Fruit fly (Drosophila melanogaster) whole organism, embryonic: ENCODE data around the gene dgt2.

Source experiments
- ATbp ChIP-seq: fragments of 200-800 bp; sonication (Bioruptor generic); optimal IDR thresholded peaks from 2 replicates; lab custom pipeline; 2017; ENCODE audit warnings: missing biosample characterization, mild to moderate bottlenecking, missing genetic modification characterization, missing genetic modification reagents
- Atf6 ChIP-seq: fragments of 200-800 bp; sonication (Bioruptor generic); IDR thresholded peaks from 2 replicates; pipeline ENCODE4 v1.3.6; 2022; ENCODE audit warnings: missing biosample characterization, missing genetic modification characterization
- C15 ChIP-seq: fragments of 200-800 bp; sonication (Bioruptor generic); IDR thresholded peaks from 3 replicates; pipeline ENCODE4 v1.3.6; 2022; ENCODE audit warnings: missing biosample characterization, missing genetic modification characterization
- CG1024 ChIP-seq: fragments of 200-800 bp; sonication (Bioruptor generic); IDR thresholded peaks from 2 replicates; pipeline ENCODE4 v1.3.6; 2022; ENCODE audit warnings: missing biosample characterization, missing genetic modification characterization
- CG10267 ChIP-seq: fragments of 200-800 bp; sonication (Bioruptor generic); optimal IDR thresholded peaks from 2 replicates; lab custom pipeline; 2018; ENCODE audit warnings: missing biosample characterization, mild to moderate bottlenecking, missing genetic modification characterization, moderate library complexity
- CG10565 ChIP-seq: fragments of 200-800 bp; sonication (Bioruptor generic); optimal IDR thresholded peaks from 3 replicates; lab custom pipeline; 2016; ENCODE audit warnings: missing biosample characterization, mild to moderate bottlenecking, missing genetic modification characterization
- CG10654 ChIP-seq: fragments of 200-800 bp; sonication (Bioruptor generic); optimal IDR thresholded peaks from 2 replicates; lab custom pipeline; 2016; ENCODE audit warnings: missing biosample characterization, missing genetic modification characterization
- CG10959 ChIP-seq: fragments of 200-800 bp; sonication (Bioruptor generic); IDR thresholded peaks from 2 replicates; pipeline ENCODE4 v1.3.6; 2022; ENCODE audit warnings: missing biosample characterization, missing genetic modification characterization
- CG11398 ChIP-seq: fragments of 200-800 bp; sonication (Bioruptor generic); optimal IDR thresholded peaks from 2 replicates; lab custom pipeline; 2016; ENCODE audit warnings: missing biosample characterization, missing genetic modification characterization
- CG11696 ChIP-seq: fragments of 200-800 bp; sonication (Bioruptor generic); IDR thresholded peaks from 2 replicates; pipeline ENCODE4 v1.3.6; 2022; ENCODE audit warnings: missing biosample characterization, missing genetic modification characterization
- CG14050 ChIP-seq: fragments of 200-800 bp; sonication (Bioruptor generic); IDR thresholded peaks from 3 replicates; pipeline ENCODE4 v1.3.6; 2022; ENCODE audit warnings: missing biosample characterization, missing genetic modification characterization
- CG16779 ChIP-seq: fragments of 200-800 bp; sonication (Bioruptor generic); IDR thresholded peaks from 2 replicates; pipeline ENCODE4 v1.3.6; 2022; ENCODE audit warnings: missing biosample characterization, missing genetic modification characterization
- CG17568 ChIP-seq: fragments of 200-800 bp; sonication (Bioruptor generic); optimal IDR thresholded peaks from 2 replicates; lab custom pipeline; 2018; ENCODE audit warnings: missing biosample characterization, mild to moderate bottlenecking, missing genetic modification characterization, moderate library complexity
- CG2678 ChIP-seq: fragments of 200-800 bp; sonication (Bioruptor generic); optimal IDR thresholded peaks from 3 replicates; lab custom pipeline; 2019; ENCODE audit warnings: missing biosample characterization, mild to moderate bottlenecking, missing genetic modification characterization, moderate library complexity
- CG2712 ChIP-seq: fragments of 200-800 bp; optimal IDR thresholded peaks from 3 replicates; lab custom pipeline; 2019; ENCODE audit warnings: missing biosample characterization, mild to moderate bottlenecking, missing genetic modification characterization, moderate library complexity
- CG2889 ChIP-seq: fragments of 200-800 bp; sonication (Bioruptor generic); IDR thresholded peaks from 3 replicates; pipeline ENCODE4 v1.3.6; 2022; ENCODE audit warnings: missing biosample characterization, missing genetic modification characterization
- CG33213 ChIP-seq: fragments of 200-800 bp; sonication (Bioruptor generic); optimal IDR thresholded peaks from 3 replicates; lab custom pipeline; 2016; ENCODE audit warnings: missing biosample characterization, missing genetic modification characterization
- CG5245 ChIP-seq: fragments of 200-800 bp; sonication (Bioruptor generic); optimal IDR thresholded peaks from 3 replicates; lab custom pipeline; 2016; ENCODE audit warnings: missing biosample characterization, missing genetic modification characterization
- CG6683 ChIP-seq: fragments of 200-800 bp; sonication (Bioruptor generic); optimal IDR thresholded peaks from 2 replicates; lab custom pipeline; 2017; ENCODE audit warnings: missing biosample characterization, mild to moderate bottlenecking, missing genetic modification characterization, missing genetic modification reagents
- CG6765 ChIP-seq: fragments of 200-800 bp; sonication (Bioruptor generic); optimal IDR thresholded peaks from 3 replicates; lab custom pipeline; 2017; ENCODE audit warnings: missing biosample characterization, mild to moderate bottlenecking, missing genetic modification characterization
- CG6854 ChIP-seq: fragments of 200-800 bp; sonication (Bioruptor generic); optimal IDR thresholded peaks from 3 replicates; lab custom pipeline; 2017; ENCODE audit warnings: missing biosample characterization, mild to moderate bottlenecking, missing genetic modification characterization
- CG7372 ChIP-seq: fragments of 200-800 bp; sonication (Bioruptor generic); IDR thresholded peaks from 2 replicates; pipeline ENCODE4 v1.3.6; 2022; ENCODE audit warnings: missing biosample characterization, missing genetic modification characterization
- CG7786 ChIP-seq: fragments of 200-800 bp; sonication (Bioruptor generic); optimal IDR thresholded peaks from 2 replicates; lab custom pipeline; 2016; ENCODE audit warnings: missing biosample characterization, missing genetic modification characterization
- CG8359 ChIP-seq: fragments of 200-800 bp; sonication (Bioruptor generic); optimal IDR thresholded peaks from 2 replicates; lab custom pipeline; 2017; ENCODE audit warnings: missing biosample characterization, mild to moderate bottlenecking, missing genetic modification characterization, borderline replicate concordance
- CG8478 ChIP-seq: fragments of >200 bp; optimal IDR thresholded peaks from 2 replicates; lab custom pipeline; 2018
- Fer2 ChIP-seq: fragments of 200-800 bp; sonication (Bioruptor generic); optimal IDR thresholded peaks from 2 replicates; lab custom pipeline; 2018; ENCODE audit warnings: missing biosample characterization, mild to moderate bottlenecking, missing genetic modification characterization, moderate library complexity
- H15 ChIP-seq: fragments of 200-800 bp; sonication (Bioruptor generic); IDR thresholded peaks from 3 replicates; pipeline ENCODE4 v1.3.6; 2022; ENCODE audit warnings: missing biosample characterization, missing genetic modification characterization
- Hr39 ChIP-seq: fragments of >200 bp; optimal IDR thresholded peaks from 2 replicates; lab custom pipeline; 2017
- Lhr ChIP-seq: fragments of 200-800 bp; sonication (Bioruptor generic); optimal IDR thresholded peaks from 3 replicates; lab custom pipeline; 2017; ENCODE audit warnings: mild to moderate bottlenecking, missing biosample characterization, missing genetic modification reagents, missing genetic modification characterization
- MBD-R2 ChIP-seq: fragments of 200-800 bp; sonication (Bioruptor generic); IDR thresholded peaks from 2 replicates; pipeline ENCODE4 v1.3.6; 2022; ENCODE audit warnings: missing biosample characterization, missing genetic modification characterization
- Mad ChIP-seq: fragments of 200-800 bp; sonication (Bioruptor generic); optimal IDR thresholded peaks from 2 replicates; lab custom pipeline; 2016; ENCODE audit warnings: missing biosample characterization, missing genetic modification characterization
- Mrtf ChIP-seq: fragments of 200-800 bp; sonication (Bioruptor generic); IDR thresholded peaks from 3 replicates; pipeline ENCODE4 v1.3.6; 2022; ENCODE audit warnings: missing biosample characterization, missing genetic modification characterization
- Pdp1 ChIP-seq, 2 experiments: fragments of 200-800 bp; sonication (Bioruptor generic); optimal IDR thresholded peaks; 3 replicates each; lab custom pipeline; 2016; ENCODE audit warnings: missing biosample characterization in 2 of 2, missing genetic modification characterization in 2 of 2, mild to moderate bottlenecking in 1 of 2, moderate library complexity in 1 of 2
- Spps ChIP-seq: fragments of 200-800 bp; sonication (Bioruptor generic); optimal IDR thresholded peaks from 2 replicates; lab custom pipeline; 2018; ENCODE audit warnings: missing biosample characterization, mild to moderate bottlenecking, missing genetic modification characterization
- Stat92E ChIP-seq, 3 experiments: fragments of >200 bp in 2 of 3; fragments of 200-800 bp in 1 of 3; sonication (Bioruptor generic) in 1 of 3; optimal IDR thresholded peaks; 2 replicates each; lab custom pipeline; 2017 to 2019; ENCODE audit warnings: missing biosample characterization in 3 of 3, missing genetic modification characterization in 3 of 3, mild to moderate bottlenecking in 1 of 3, moderate library complexity in 1 of 3
- Vsx1 ChIP-seq: fragments of 200-800 bp; sonication (Bioruptor generic); optimal IDR thresholded peaks from 2 replicates; lab custom pipeline; 2017; ENCODE audit warnings: missing biosample characterization, mild to moderate bottlenecking, missing genetic modification characterization, missing genetic modification reagents
- Xrp1 ChIP-seq: fragments of 200-800 bp; sonication (Bioruptor generic); IDR thresholded peaks from 2 replicates; pipeline ENCODE4 v1.3.6; 2022; ENCODE audit warnings: missing biosample characterization, missing genetic modification characterization
- amos ChIP-seq: fragments of 200-800 bp; sonication (Bioruptor generic); IDR thresholded peaks from 2 replicates; pipeline ENCODE4 v1.3.6; 2022; ENCODE audit warnings: missing biosample characterization, missing genetic modification characterization; ENCODE audit not compliant: partially characterized antibody
- chn ChIP-seq: fragments of 200-800 bp; sonication (Bioruptor generic); optimal IDR thresholded peaks from 2 replicates; lab custom pipeline; 2016; ENCODE audit warnings: missing biosample characterization, missing genetic modification characterization
- fd96Cb ChIP-seq: fragments of 200-800 bp; sonication (Bioruptor generic); optimal IDR thresholded peaks from 2 replicates; lab custom pipeline; 2018; ENCODE audit warnings: missing biosample characterization, mild to moderate bottlenecking, missing genetic modification characterization, moderate library complexity
- gcm2 ChIP-seq: fragments of 200-800 bp; sonication (Bioruptor generic); optimal IDR thresholded peaks from 2 replicates; lab custom pipeline; 2016; ENCODE audit warnings: missing biosample characterization, missing genetic modification characterization
- grn ChIP-seq: fragments of 200-800 bp; sonication (Bioruptor generic); optimal IDR thresholded peaks from 3 replicates; lab custom pipeline; 2017; ENCODE audit warnings: missing biosample characterization, missing genetic modification characterization
- gro ChIP-seq: fragments of 200-800 bp; sonication (Bioruptor generic); optimal IDR thresholded peaks from 2 replicates; lab custom pipeline; 2016; ENCODE audit warnings: missing biosample characterization, missing genetic modification characterization
- gsb ChIP-seq: fragments of 200-800 bp; sonication (Bioruptor generic); IDR thresholded peaks from 2 replicates; pipeline ENCODE4 v1.3.6; 2022; ENCODE audit warnings: missing biosample characterization, missing genetic modification characterization
- kni ChIP-seq: fragments of 200-800 bp; sonication (Bioruptor generic); optimal IDR thresholded peaks from 3 replicates; lab custom pipeline; 2017; ENCODE audit warnings: mild to moderate bottlenecking, missing biosample characterization, missing genetic modification reagents, missing genetic modification characterization
- knrl ChIP-seq: fragments of 200-800 bp; sonication (Bioruptor generic); IDR thresholded peaks from 3 replicates; pipeline ENCODE4 v1.3.6; 2022; ENCODE audit warnings: missing biosample characterization, missing genetic modification characterization; ENCODE audit not compliant: partially characterized antibody
- luna ChIP-seq: fragments of 200-800 bp; sonication (Bioruptor generic); optimal IDR thresholded peaks from 2 replicates; lab custom pipeline; 2016; ENCODE audit warnings: missing biosample characterization, missing genetic modification characterization
- seq ChIP-seq: fragments of 200-800 bp; sonication (Bioruptor generic); IDR thresholded peaks from 2 replicates; pipeline ENCODE4 v1.3.6; 2022; ENCODE audit warnings: missing biosample characterization, missing genetic modification characterization
- sr ChIP-seq: fragments of 200-800 bp; sonication (Bioruptor generic); IDR thresholded peaks from 3 replicates; pipeline ENCODE4 v1.3.6; 2022; ENCODE audit warnings: missing biosample characterization, missing genetic modification characterization
- unc-4 ChIP-seq: fragments of 200-800 bp; sonication (Bioruptor generic); IDR thresholded peaks from 2 replicates; pipeline ENCODE4 v1.3.6; 2022; ENCODE audit warnings: missing biosample characterization, missing genetic modification characterization; ENCODE audit not compliant: partially characterized antibody
- wek ChIP-seq: fragments of 200-800 bp; sonication (Bioruptor generic); optimal IDR thresholded peaks from 3 replicates; lab custom pipeline; 2018; ENCODE audit warnings: missing biosample characterization, mild to moderate bottlenecking, missing genetic modification characterization, moderate library complexity
- zfh1 ChIP-seq: fragments of 200-800 bp; sonication (Bioruptor generic); IDR thresholded peaks from 3 replicates; pipeline ENCODE4 v1.3.6; 2022; ENCODE audit warnings: missing biosample characterization, missing genetic modification characterization

dgt2 gene

dm6 chr2L:12007331-12007791, 17.6 kb downstream of the dgt2 start (continued):
- TF ChIP-seq CG14050 (GFP tag; lab: Robert Waterston, UW) = no peak
- TF ChIP-seq CG8478 (lab: Kevin White, UChicago) = peak; percentile 94
- TF ChIP-seq sr (GFP tag; lab: Robert Waterston, UW) = no peak
- no peak for TF ChIP-seq CG5245 (GFP tag; lab: Kevin White, UChicago)
- TF ChIP-seq CG11696 (GFP tag; lab: Robert Waterston, UW) = no peak
- peak; percentile 100 for TF ChIP-seq Lhr
- TF ChIP-seq Mrtf (GFP tag; lab: Robert Waterston, UW) = no peak
- peak; percentile 85 for TF ChIP-seq gro (GFP tag; lab: Kevin White, UChicago)
- no peak for TF ChIP-seq CG16779 (GFP tag; lab: Robert Waterston, UW)
- no peak for TF ChIP-seq H15
- TF ChIP-seq kni = peak; percentile 100
- TF ChIP-seq CG10654 (GFP tag; lab: Kevin White, UChicago) = no peak
- no peak for TF ChIP-seq Xrp1 (GFP tag; lab: Robert Waterston, UW)
- TF ChIP-seq unc-4 (GFP tag; lab: Robert Waterston, UW) = no peak
- no peak for TF ChIP-seq C15
- peak; percentile 5 for TF ChIP-seq grn
- TF ChIP-seq Stat92E (GFP tag; optimal IDR thresholded peaks at IDR 0.05; lab: Kevin White, UChicago) = peak in 1 of 3 experiments; percentile 97
- no peak for TF ChIP-seq CG10267 (tag; lab: Kevin White, UChicago)
- TF ChIP-seq Mad = peak; percentile 65
- TF ChIP-seq Hr39 (lab: Kevin White, UChicago) = no peak
- peak; percentile 52 for TF ChIP-seq CG6765 (GFP tag; lab: Kevin White, UChicago)
- no peak for TF ChIP-seq amos (GFP tag; lab: Robert Waterston, UW)
- TF ChIP-seq CG2712 (tag; lab: Kevin White, UChicago) = peak; percentile 66
- TF ChIP-seq CG6683 (GFP tag; lab: Kevin White, UChicago) = no peak
- no peak for TF ChIP-seq Atf6 (GFP tag; lab: Robert Waterston, UW)
- TF ChIP-seq CG11398 (GFP tag; lab: Kevin White, UChicago) = no peak
- TF ChIP-seq seq (GFP tag; lab: Robert Waterston, UW) = no peak
- TF ChIP-seq luna = no peak
- no peak for TF ChIP-seq fd96Cb (tag; lab: Kevin White, UChicago)
- peak; percentile 0 for TF ChIP-seq ATbp (GFP tag; lab: Kevin White, UChicago)
- peak; percentile 91 for TF ChIP-seq CG33213 (GFP tag; lab: Kevin White, UChicago)
- peak; percentile 41 for TF ChIP-seq CG2678 (tag; lab: Kevin White, UChicago)
- no peak for TF ChIP-seq MBD-R2 (GFP tag; lab: Robert Waterston, UW)
- no peak for TF ChIP-seq Fer2
- TF ChIP-seq CG1024 (GFP tag; lab: Robert Waterston, UW) = no peak
- peak; percentile 80 for TF ChIP-seq CG6854 (GFP tag; lab: Kevin White, UChicago)
- no peak for TF ChIP-seq CG10565
- no peak for TF ChIP-seq CG7786
- no peak for TF ChIP-seq zfh1
- peak; percentile 92 for TF ChIP-seq chn (GFP tag; lab: Kevin White, UChicago)
- TF ChIP-seq wek (GFP tag; lab: Kevin White, UChicago) = peak; percentile 58
- TF ChIP-seq Pdp1 (GFP tag; optimal IDR thresholded peaks at IDR 0.05; lab: Kevin White, UChicago) = peak; percentile 3 to 77
- TF ChIP-seq CG7372 (GFP tag; lab: Robert Waterston, UW) = no peak
- peak; percentile 43 for TF ChIP-seq gcm2 (GFP tag; lab: Kevin White, UChicago)
- no peak for TF ChIP-seq CG10959 (GFP tag; lab: Robert Waterston, UW)
- no peak for TF ChIP-seq gsb (GFP tag; lab: Robert Waterston, UW)
- TF ChIP-seq CG8359 = peak; percentile 100
- TF ChIP-seq Spps (tag; lab: Kevin White, UChicago) = no peak
- no peak for TF ChIP-seq CG2889 (GFP tag; lab: Robert Waterston, UW)
- peak; percentile 62 for TF ChIP-seq Vsx1 (GFP tag; lab: Kevin White, UChicago)
- peak; percentile 63 for TF ChIP-seq CG17568
- TF ChIP-seq knrl (GFP tag; lab: Robert Waterston, UW) = no peak
